Fruit fly (Drosophila melanogaster) whole organism, embryonic: ENCODE data around the gene Tsr1.

Experiments used
- Abd-B ChIP-seq: fragments of 200-800 bp; sonication (Bioruptor generic); optimal IDR thresholded peaks from 2 replicates; lab custom pipeline; 2018; ENCODE audit warnings: missing biosample characterization, mild to moderate bottlenecking, missing genetic modification characterization, moderate library complexity
- Adf1 ChIP-seq: fragments of 200-800 bp; sonication (Bioruptor generic); IDR thresholded peaks from 2 replicates; pipeline ENCODE4 v1.3.6; 2022; ENCODE audit warnings: missing biosample characterization, missing genetic modification characterization
- Atf-2 ChIP-seq: fragments of 200-800 bp; sonication (Bioruptor generic); optimal IDR thresholded peaks from 2 replicates; lab custom pipeline; 2016; ENCODE audit warnings: missing biosample characterization, missing genetic modification characterization
- Bgb ChIP-seq: fragments of 200-800 bp; sonication (Bioruptor generic); IDR thresholded peaks from 2 replicates; pipeline ENCODE4 v1.3.6; 2022; ENCODE audit warnings: missing biosample characterization, missing genetic modification characterization; ENCODE audit not compliant: partially characterized antibody
- CG13424 ChIP-seq: fragments of 200-800 bp; sonication (Bioruptor generic); optimal IDR thresholded peaks from 2 replicates; lab custom pipeline; 2019; ENCODE audit warnings: missing biosample characterization, mild to moderate bottlenecking, missing genetic modification characterization, moderate library complexity
- CG1647 ChIP-seq: fragments of 200-800 bp; sonication (Bioruptor generic); optimal IDR thresholded peaks from 3 replicates; lab custom pipeline; 2016; ENCODE audit warnings: missing biosample characterization, missing genetic modification characterization
- CG1832 ChIP-seq: fragments of 200-800 bp; sonication (Bioruptor generic); optimal IDR thresholded peaks from 2 replicates; lab custom pipeline; 2017; ENCODE audit warnings: missing biosample characterization, mild to moderate bottlenecking, missing genetic modification characterization, inconsistent platforms
- CG3163 ChIP-seq: fragments of 200-800 bp; sonication (Bioruptor generic); optimal IDR thresholded peaks from 3 replicates; lab custom pipeline; 2016; ENCODE audit warnings: missing biosample characterization, missing genetic modification characterization
- CG34224 ChIP-seq: fragments of 200-800 bp; sonication (Bioruptor generic); IDR thresholded peaks from 3 replicates; pipeline ENCODE4 v1.3.6; 2022; ENCODE audit warnings: missing biosample characterization, missing genetic modification characterization; ENCODE audit not compliant: partially characterized antibody
- CG4617 ChIP-seq: fragments of 200-800 bp; sonication (Bioruptor generic); optimal IDR thresholded peaks from 3 replicates; lab custom pipeline; 2016; ENCODE audit warnings: missing biosample characterization, missing genetic modification characterization, borderline replicate concordance
- CG5245 ChIP-seq: fragments of 200-800 bp; sonication (Bioruptor generic); optimal IDR thresholded peaks from 3 replicates; lab custom pipeline; 2016; ENCODE audit warnings: missing biosample characterization, missing genetic modification characterization
- CG8290 ChIP-seq, 3 experiments: fragments of 200-800 bp; sonication (Bioruptor generic); optimal IDR thresholded peaks; 2 replicates each; lab custom pipeline; 2016 to 2019; ENCODE audit warnings: missing biosample characterization in 3 of 3, missing genetic modification characterization in 3 of 3, mild to moderate bottlenecking in 2 of 3, moderate library complexity in 1 of 3
- CG9437 ChIP-seq: fragments of 200-800 bp; sonication (Bioruptor generic); optimal IDR thresholded peaks from 2 replicates; lab custom pipeline; 2018; ENCODE audit warnings: missing biosample characterization, mild to moderate bottlenecking, missing genetic modification characterization
- CG9817 ChIP-seq: fragments of 200-800 bp; sonication (Bioruptor generic); optimal IDR thresholded peaks from 2 replicates; lab custom pipeline; 2018; ENCODE audit warnings: missing biosample characterization, mild to moderate bottlenecking, missing genetic modification characterization, moderate library complexity
- Camta ChIP-seq: fragments of 200-800 bp; sonication (Bioruptor generic); optimal IDR thresholded peaks from 2 replicates; lab custom pipeline; 2016; ENCODE audit warnings: missing biosample characterization, missing genetic modification characterization
- Dbx ChIP-seq: fragments of 200-800 bp; sonication (Bioruptor generic); IDR thresholded peaks from 3 replicates; pipeline ENCODE4 v1.3.6; 2022; ENCODE audit warnings: missing biosample characterization, missing genetic modification characterization
- Dek ChIP-seq: fragments of 200-800 bp; sonication (Bioruptor generic); optimal IDR thresholded peaks from 3 replicates; lab custom pipeline; 2019; ENCODE audit warnings: missing biosample characterization, mild to moderate bottlenecking, missing genetic modification characterization, moderate library complexity
- Hey ChIP-seq: fragments of 200-800 bp; sonication (Bioruptor generic); optimal IDR thresholded peaks from 3 replicates; lab custom pipeline; 2018; ENCODE audit warnings: missing biosample characterization, mild to moderate bottlenecking, missing genetic modification characterization
- HmgD ChIP-seq: fragments of 200-800 bp; sonication (Bioruptor generic); optimal IDR thresholded peaks from 3 replicates; lab custom pipeline; 2016; ENCODE audit warnings: missing biosample characterization, missing genetic modification characterization
- Hmr ChIP-seq: fragments of 200-800 bp; sonication (Bioruptor generic); optimal IDR thresholded peaks from 3 replicates; lab custom pipeline; 2017; ENCODE audit warnings: mild to moderate bottlenecking, missing biosample characterization, missing genetic modification reagents, missing genetic modification characterization
- Hr39 ChIP-seq: fragments of >200 bp; optimal IDR thresholded peaks from 2 replicates; lab custom pipeline; 2017
- Oli ChIP-seq: fragments of 200-800 bp; sonication (Bioruptor generic); optimal IDR thresholded peaks from 2 replicates; lab custom pipeline; 2018; ENCODE audit warnings: missing biosample characterization, mild to moderate bottlenecking, missing genetic modification characterization, moderate library complexity
- Opbp ChIP-seq: fragments of 200-800 bp; sonication (Bioruptor generic); IDR thresholded peaks from 3 replicates; pipeline ENCODE4 v1.3.6; 2022; ENCODE audit warnings: missing biosample characterization, missing genetic modification characterization; ENCODE audit not compliant: partially characterized antibody
- Pdp1 ChIP-seq, 2 experiments: fragments of 200-800 bp; sonication (Bioruptor generic); optimal IDR thresholded peaks; 3 replicates each; lab custom pipeline; 2016; ENCODE audit warnings: missing biosample characterization in 2 of 2, missing genetic modification characterization in 2 of 2, mild to moderate bottlenecking in 1 of 2, moderate library complexity in 1 of 2
- Ravus ChIP-seq: fragments of 200-800 bp; sonication (Bioruptor generic); IDR thresholded peaks from 2 replicates; pipeline ENCODE4 v1.3.6; 2022; ENCODE audit warnings: missing biosample characterization, missing genetic modification characterization
- Scr ChIP-seq: fragments of 200-800 bp; sonication (Bioruptor generic); IDR thresholded peaks from 2 replicates; pipeline ENCODE4 v1.3.6; 2022; ENCODE audit warnings: missing biosample characterization, missing genetic modification characterization; ENCODE audit not compliant: partially characterized antibody
- Spps ChIP-seq: fragments of 200-800 bp; sonication (Bioruptor generic); optimal IDR thresholded peaks from 2 replicates; lab custom pipeline; 2018; ENCODE audit warnings: missing biosample characterization, mild to moderate bottlenecking, missing genetic modification characterization
- abd-A ChIP-seq: fragments of 200-800 bp; sonication (Bioruptor generic); optimal IDR thresholded peaks from 3 replicates; lab custom pipeline; 2019; ENCODE audit warnings: missing biosample characterization, mild to moderate bottlenecking, missing genetic modification characterization, moderate library complexity
- ci ChIP-seq: fragments of 200-800 bp; sonication (Bioruptor generic); IDR thresholded peaks from 3 replicates; pipeline ENCODE4 v1.3.6; 2022; ENCODE audit warnings: missing biosample characterization, missing genetic modification characterization
- crp ChIP-seq, 2 experiments: fragments of 200-800 bp; sonication (Bioruptor generic); optimal IDR thresholded peaks; 2 replicates in 1 of 2; 3 replicates in 1 of 2; lab custom pipeline; 2017; ENCODE audit warnings: missing biosample characterization in 2 of 2, missing genetic modification characterization in 2 of 2, mild to moderate bottlenecking in 1 of 2, moderate library complexity in 1 of 2
- gfzf ChIP-seq: fragments of 200-800 bp; sonication (Bioruptor generic); optimal IDR thresholded peaks from 2 replicates; lab custom pipeline; 2016; ENCODE audit warnings: missing biosample characterization, mild to moderate bottlenecking, missing genetic modification characterization, moderate library complexity
- ham ChIP-seq: fragments of 200-800 bp; sonication (Bioruptor generic); IDR thresholded peaks from 2 replicates; pipeline ENCODE4 v1.3.6; 2022; ENCODE audit warnings: missing biosample characterization, missing genetic modification characterization
- hth ChIP-seq: fragments of >200 bp; optimal IDR thresholded peaks from 2 replicates; lab custom pipeline; 2017; ENCODE audit warnings: inconsistent platforms
- knrl ChIP-seq: fragments of 200-800 bp; sonication (Bioruptor generic); IDR thresholded peaks from 3 replicates; pipeline ENCODE4 v1.3.6; 2022; ENCODE audit warnings: missing biosample characterization, missing genetic modification characterization; ENCODE audit not compliant: partially characterized antibody
- lilli ChIP-seq: fragments of 200-800 bp; sonication (Bioruptor generic); optimal IDR thresholded peaks from 3 replicates; lab custom pipeline; 2016; ENCODE audit warnings: missing biosample characterization, missing genetic modification characterization
- nerfin-2 ChIP-seq: fragments of 200-800 bp; sonication (Bioruptor generic); IDR thresholded peaks from 2 replicates; pipeline ENCODE4 v1.3.6; 2022; ENCODE audit warnings: missing biosample characterization, missing genetic modification characterization; ENCODE audit not compliant: partially characterized antibody
- nmo ChIP-seq: fragments of 200-800 bp; sonication (Bioruptor generic); optimal IDR thresholded peaks from 2 replicates; lab custom pipeline; 2018; ENCODE audit warnings: missing biosample characterization, mild to moderate bottlenecking, missing genetic modification characterization, moderate library complexity
- pzg ChIP-seq: fragments of 200-800 bp; sonication (Bioruptor generic); optimal IDR thresholded peaks from 3 replicates; lab custom pipeline; 2018; ENCODE audit warnings: missing biosample characterization, mild to moderate bottlenecking, missing genetic modification characterization, moderate library complexity
- row ChIP-seq: fragments of 200-800 bp; sonication (Bioruptor generic); IDR thresholded peaks from 3 replicates; pipeline ENCODE4 v1.3.6; 2022; ENCODE audit warnings: missing biosample characterization, missing genetic modification characterization
- seq ChIP-seq: fragments of 200-800 bp; sonication (Bioruptor generic); IDR thresholded peaks from 2 replicates; pipeline ENCODE4 v1.3.6; 2022; ENCODE audit warnings: missing biosample characterization, missing genetic modification characterization
- slbo ChIP-seq: fragments of 200-800 bp; sonication (Bioruptor generic); IDR thresholded peaks from 2 replicates; pipeline ENCODE4 v1.3.6; 2022; ENCODE audit warnings: missing biosample characterization, missing genetic modification characterization
- sqz ChIP-seq: fragments of 200-800 bp; sonication (Bioruptor generic); optimal IDR thresholded peaks from 3 replicates; lab custom pipeline; 2018; ENCODE audit warnings: missing biosample characterization, mild to moderate bottlenecking, missing genetic modification characterization
- ssp ChIP-seq: fragments of 200-800 bp; sonication (Bioruptor generic); IDR thresholded peaks from 2 replicates; pipeline ENCODE4 v1.3.6; 2022; ENCODE audit warnings: missing biosample characterization, missing genetic modification characterization
- tap ChIP-seq: fragments of 200-800 bp; optimal IDR thresholded peaks from 3 replicates; lab custom pipeline; 2019; ENCODE audit warnings: missing biosample characterization, mild to moderate bottlenecking, missing genetic modification characterization, moderate library complexity
- trem ChIP-seq: fragments of 200-800 bp; optimal IDR thresholded peaks from 3 replicates; lab custom pipeline; 2019; ENCODE audit warnings: missing biosample characterization, mild to moderate bottlenecking, missing genetic modification characterization, moderate library complexity
- trh ChIP-seq: fragments of 200-800 bp; sonication (Bioruptor generic); optimal IDR thresholded peaks from 2 replicates; lab custom pipeline; 2016; ENCODE audit warnings: missing biosample characterization, missing genetic modification characterization
- wdn ChIP-seq: fragments of 200-800 bp; sonication (Bioruptor generic); IDR thresholded peaks from 2 replicates; pipeline ENCODE4 v1.3.6; 2022; ENCODE audit warnings: missing biosample characterization, missing genetic modification characterization
- zen ChIP-seq: fragments of 200-800 bp; sonication (Bioruptor generic); optimal IDR thresholded peaks from 3 replicates; lab custom pipeline; 2018; ENCODE audit warnings: missing biosample characterization, mild to moderate bottlenecking, missing genetic modification characterization, moderate library complexity
- zfh2 ChIP-seq: fragments of 200-800 bp; sonication (Bioruptor generic); optimal IDR thresholded peaks from 2 replicates; lab custom pipeline; 2016; ENCODE audit warnings: missing biosample characterization, missing genetic modification characterization

The Tsr1 gene

DNA sequence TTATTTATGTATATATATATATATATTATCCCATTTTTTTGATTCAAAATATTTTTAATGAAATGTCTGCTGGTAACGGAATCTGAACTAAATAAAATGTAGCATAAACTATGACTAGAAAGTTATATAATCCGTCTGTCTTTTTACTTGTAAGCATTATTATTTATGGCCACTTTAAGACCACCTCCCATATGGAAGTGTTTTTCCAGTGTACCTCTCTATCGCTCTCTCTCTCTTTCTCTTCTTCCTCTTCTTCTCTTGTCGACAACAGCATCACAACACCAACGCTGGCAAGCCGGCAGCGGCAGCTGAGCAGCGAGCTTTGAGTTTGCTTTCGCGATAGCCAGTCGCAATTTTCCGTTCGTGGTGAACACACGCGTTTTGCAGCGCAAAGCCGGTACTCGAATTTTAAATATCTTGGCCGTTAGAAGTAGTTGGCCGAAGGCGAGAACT, 47.2 kb downstream of the Tsr1 start, which contains the start of gene rgn (continued):
- TF ChIP-seq Scr (GFP tag; lab: Robert Waterston, UW), result no peak
- peak; percentile 62; the same call in 1 of the 2 replicates for TF ChIP-seq Bgb
- no peak for TF ChIP-seq gfzf (GFP tag; lab: Kevin White, UChicago)
- peak; percentile 35 for TF ChIP-seq CG5245
- no peak for TF ChIP-seq nerfin-2 (GFP tag; lab: Robert Waterston, UW)
- TF ChIP-seq CG1647 (GFP tag; lab: Kevin White, UChicago), result no peak
- peak; percentile 59 for TF ChIP-seq zfh2
- peak; percentile 73 for TF ChIP-seq nmo (GFP tag; lab: Kevin White, UChicago)
- TF ChIP-seq sqz (GFP tag; lab: Kevin White, UChicago), result no peak
- TF ChIP-seq Abd-B, result peak; percentile 69
- no peak for TF ChIP-seq Hey (tag; lab: Kevin White, UChicago)
- TF ChIP-seq CG34224 (GFP tag; lab: Robert Waterston, UW), result no peak; the same call in 2 of the 3 replicates
- TF ChIP-seq CG9437 (GFP tag; lab: Kevin White, UChicago), result peak; percentile 75
- TF ChIP-seq crp (GFP tag; optimal IDR thresholded peaks at IDR 0.05; lab: Kevin White, UChicago), result peak in 1 of 2 experiments; percentile 3
- TF ChIP-seq Camta (GFP tag; lab: Kevin White, UChicago), result peak; percentile 49
- peak; percentile 74 for TF ChIP-seq Dek (tag; lab: Kevin White, UChicago)
- no peak for TF ChIP-seq Spps
- TF ChIP-seq ssp (GFP tag; lab: Robert Waterston, UW), result peak; percentile 33; the same call in 1 of the 2 replicates
- TF ChIP-seq HmgD (GFP tag; lab: Kevin White, UChicago), result peak; percentile 3
- no peak for TF ChIP-seq CG8290 (GFP tag; optimal IDR thresholded peaks at IDR 0.05; lab: Kevin White, UChicago)
- peak in 1 of 2 experiments; percentile 72 for TF ChIP-seq CG8290 (tag; optimal IDR thresholded peaks at IDR 0.05; lab: Kevin White, UChicago)
- TF ChIP-seq ham (GFP tag; lab: Robert Waterston, UW), result 0 out of 2 replicates have a peak, but pooled peaks have one; percentile 45
- TF ChIP-seq Hr39 (lab: Kevin White, UChicago), result no peak
- peak; percentile 63 for TF ChIP-seq lilli
- TF ChIP-seq zen (tag; lab: Kevin White, UChicago), result no peak
- peak; percentile 92 for TF ChIP-seq Hmr (GFP tag; lab: Kevin White, UChicago)
- peak; percentile 58 to 87 for TF ChIP-seq Pdp1 (GFP tag; optimal IDR thresholded peaks at IDR 0.05; lab: Kevin White, UChicago)
- peak; percentile 71 for TF ChIP-seq seq
- peak; percentile 56 for TF ChIP-seq tap
- TF ChIP-seq CG3163 (GFP tag; lab: Kevin White, UChicago), result peak; percentile 87
- peak; percentile 85 for TF ChIP-seq Dbx
- TF ChIP-seq Ravus (GFP tag; lab: Robert Waterston, UW), result no peak; the same call in none of the 2 replicates
- TF ChIP-seq slbo (GFP tag; lab: Robert Waterston, UW), result peak; percentile 88
- TF ChIP-seq hth (lab: Kevin White, UChicago), result no peak
- no peak for TF ChIP-seq pzg (GFP tag; lab: Kevin White, UChicago)
- no peak for TF ChIP-seq trem
- TF ChIP-seq knrl (GFP tag; lab: Robert Waterston, UW), result no peak
- peak; percentile 81 for TF ChIP-seq CG13424 (tag; lab: Kevin White, UChicago)
- peak; percentile 81 for TF ChIP-seq row (GFP tag; lab: Robert Waterston, UW)
- TF ChIP-seq wdn (GFP tag; lab: Robert Waterston, UW), result peak; percentile 63
- TF ChIP-seq Adf1, result peak; percentile 76
- TF ChIP-seq CG1832 (GFP tag; lab: Kevin White, UChicago), result peak; percentile 21
- TF ChIP-seq CG4617 (GFP tag; lab: Kevin White, UChicago), result peak; percentile 30
- TF ChIP-seq Oli (tag; lab: Kevin White, UChicago), result peak; percentile 77
- peak; percentile 12 for TF ChIP-seq Atf-2 (GFP tag; lab: Kevin White, UChicago)
- TF ChIP-seq Opbp (GFP tag; lab: Robert Waterston, UW), result no peak; the same call in 2 of the 3 replicates
- TF ChIP-seq ci (GFP tag; lab: Robert Waterston, UW), result peak; percentile 76
- peak; percentile 16 for TF ChIP-seq trh (GFP tag; lab: Kevin White, UChicago)
- TF ChIP-seq abd-A (tag; lab: Kevin White, UChicago), result no peak
- peak; percentile 73 for TF ChIP-seq CG9817 (tag; lab: Kevin White, UChicago)
